Fruit fly (Drosophila melanogaster): ENCODE data around the gene Cp15.
A peak's percentile ranks its signal among the peaks of the same experiment; 100 is the strongest.

The Cp15 gene

dm6 chr3L:8748839-8749238 is 20.6 kb downstream of the Cp15 start (continued):
- TF ChIP-seq Dif (GFP tag; optimal IDR thresholded peaks at IDR 0.05; ENCODE audit: partially characterized antibody) (no peak), Abd-B (GFP tag; optimal IDR thresholded peaks at IDR 0.05) (no peak)

DNA sequence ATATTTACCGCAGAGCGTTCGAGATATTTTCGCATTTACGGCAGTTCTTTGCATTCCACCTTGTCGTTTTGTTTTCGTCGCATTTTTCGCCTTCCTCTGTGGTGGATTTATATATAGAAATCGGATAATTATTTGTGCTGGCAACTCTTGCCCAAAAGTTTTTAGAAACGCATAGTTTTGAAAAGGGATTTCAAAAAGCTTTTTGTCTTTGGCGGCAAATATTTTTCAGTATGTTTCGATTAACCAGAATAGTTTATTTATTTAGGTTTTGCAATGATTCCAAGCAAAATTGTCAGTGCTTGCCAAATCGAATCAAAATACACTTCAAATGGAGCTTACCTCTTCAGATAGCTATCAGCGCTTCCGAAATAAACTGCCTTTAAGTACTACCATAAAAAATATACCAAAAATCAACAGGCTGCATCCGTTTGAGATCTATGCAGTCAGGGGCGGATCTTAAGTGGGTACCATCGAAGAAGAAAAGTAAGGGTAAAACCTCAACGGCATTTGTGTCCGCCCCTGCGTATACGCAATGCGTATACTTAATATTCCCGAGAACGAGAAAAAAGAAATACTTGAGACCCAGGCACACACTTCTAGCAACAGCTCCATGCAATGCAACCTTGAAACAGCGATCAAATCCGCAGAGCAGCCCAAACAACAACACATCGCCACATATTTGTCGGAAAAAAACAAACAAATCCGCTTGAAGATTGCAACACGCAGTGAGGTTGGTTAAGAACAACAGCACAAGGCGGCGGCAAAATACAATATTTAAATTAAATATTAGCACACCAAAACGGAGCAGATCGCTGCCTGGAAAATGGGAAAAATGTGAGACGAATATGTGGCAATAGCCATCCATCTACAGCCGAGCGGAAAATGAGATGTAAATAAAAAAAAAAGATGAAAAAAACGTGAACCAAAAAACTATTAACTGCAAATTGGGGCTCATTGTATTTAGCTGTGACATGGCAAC is 21.7 kb downstream of the Cp15 start, which contains the start of gene CG13306:
TSS of gene CG13306 (minus strand) at position 51 of the 979 bp plus-strand sequence.
- TF ChIP-seq dsf (GFP tag; optimal IDR thresholded peaks at IDR 0.05; ENCODE audit: borderline replicate concordance) (no peak), Sp1 (GFP tag; optimal IDR thresholded peaks at IDR 0.05) (no peak), Hr78 (GFP tag; optimal IDR thresholded peaks at IDR 0.05) (no peak), CG9705 (GFP tag; optimal IDR thresholded peaks at IDR 0.05) (no peak), Myc (optimal IDR thresholded peaks at IDR 0.05) (no peak), psq (GFP tag; optimal IDR thresholded peaks at IDR 0.05) (no peak)

DNA sequence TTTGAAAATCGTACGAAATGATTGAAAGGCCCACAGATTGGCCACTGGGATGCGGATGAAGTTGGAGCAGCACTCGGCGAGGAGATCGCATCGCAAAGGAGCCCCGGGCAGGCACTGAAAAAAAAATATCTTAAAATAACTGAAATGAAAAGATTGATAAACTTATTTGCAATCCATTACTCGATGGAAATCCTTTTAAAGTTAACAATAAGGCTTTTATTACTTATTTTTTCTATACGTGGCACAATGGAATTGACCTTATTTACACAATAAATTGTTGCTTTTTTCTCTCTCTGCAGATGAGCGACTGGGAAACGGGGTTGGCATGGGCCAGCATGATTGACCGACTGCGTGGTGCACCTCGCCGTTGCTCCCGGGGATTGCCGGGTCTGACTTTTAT is 23.0 kb downstream of the Cp15 start:
- TF ChIP-seq sage (GFP tag; optimal IDR thresholded peaks at IDR 0.05): no peak
- no peak for TF ChIP-seq pan (optimal IDR thresholded peaks at IDR 0.05)
- TF ChIP-seq psq (GFP tag; optimal IDR thresholded peaks at IDR 0.05): no peak
- no peak for TF ChIP-seq jim (GFP tag; optimal IDR thresholded peaks at IDR 0.05)
- no peak for TF ChIP-seq woc (GFP tag; optimal IDR thresholded peaks at IDR 0.05)
- no peak for TF ChIP-seq ey (GFP tag; optimal IDR thresholded peaks at IDR 0.05)
- TF ChIP-seq Abd-B (GFP tag; optimal IDR thresholded peaks at IDR 0.05): no peak
- no peak for TF ChIP-seq OdsH (GFP tag; optimal IDR thresholded peaks at IDR 0.05)
- TF ChIP-seq tai (GFP tag; optimal IDR thresholded peaks at IDR 0.05): no peak
- TF ChIP-seq Dfd (GFP tag; optimal IDR thresholded peaks at IDR 0.05): no peak
- no peak for TF ChIP-seq CG32264 (GFP tag; optimal IDR thresholded peaks at IDR 0.05)
- no peak for TF ChIP-seq N (GFP tag; optimal IDR thresholded peaks at IDR 0.05)
- no peak for TF ChIP-seq dsf (GFP tag; optimal IDR thresholded peaks at IDR 0.05; ENCODE audit: borderline replicate concordance)
- TF ChIP-seq h (GFP tag; optimal IDR thresholded peaks at IDR 0.05): no peak
- TF ChIP-seq foxo (GFP tag; optimal IDR thresholded peaks at IDR 0.05): no peak
- no peak for TF ChIP-seq Vsx2 (GFP tag; optimal IDR thresholded peaks at IDR 0.05; ENCODE audit: partially characterized antibody)

dm6 chr3L:8753592-8753991 is 25.3 kb downstream of the Cp15 start, which contains the start of gene Fhos:
Gene Fhos, plus strand, starts transcription at chr3L:8753619.
- TF ChIP-seq foxo (GFP tag; optimal IDR thresholded peaks at IDR 0.05) (no peak), h (GFP tag; optimal IDR thresholded peaks at IDR 0.05) (no peak)

DNA sequence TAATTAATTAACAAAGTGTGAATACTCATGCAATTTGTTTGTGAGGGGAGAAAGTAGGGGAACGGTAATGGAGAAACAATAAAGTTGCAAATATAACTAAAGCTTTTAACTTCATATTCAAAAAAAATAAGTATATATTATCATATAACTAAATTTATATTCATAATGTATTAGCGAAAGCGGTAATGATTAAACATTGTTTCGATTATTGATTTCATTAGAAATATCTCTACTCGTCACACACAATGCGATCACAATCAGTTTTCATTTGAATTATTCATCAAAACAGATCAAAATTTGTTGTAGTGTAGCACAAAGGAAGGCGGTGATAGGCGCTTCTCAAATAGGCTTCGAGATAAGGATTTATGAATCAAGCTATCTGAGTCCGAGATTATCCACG is 27.4 kb downstream of the Cp15 start, which contains the start of gene CG6576:
TSS of gene CG6576 (plus strand) at position 301 of the 400 bp plus-strand sequence.
- TF ChIP-seq foxo (GFP tag; optimal IDR thresholded peaks at IDR 0.05) (no peak), Dfd (GFP tag; optimal IDR thresholded peaks at IDR 0.05) (no peak), Hr78 (GFP tag; optimal IDR thresholded peaks at IDR 0.05) (no peak), Vsx2 (GFP tag; optimal IDR thresholded peaks at IDR 0.05; ENCODE audit: partially characterized antibody) (no peak), fru (GFP tag; optimal IDR thresholded peaks at IDR 0.05) (no peak), tai (GFP tag; optimal IDR thresholded peaks at IDR 0.05) (no peak), brk (GFP tag; optimal IDR thresholded peaks at IDR 0.05) (no peak), lola (GFP tag; optimal IDR thresholded peaks at IDR 0.05) (no peak), dl (GFP tag; optimal IDR thresholded peaks at IDR 0.05; ENCODE audit: insufficient read depth in 1 of 2, partially characterized antibody in 2 of 2) (no peak)

- TF ChIP-seq brk (GFP tag; optimal IDR thresholded peaks at IDR 0.05) (no peak), h (GFP tag; optimal IDR thresholded peaks at IDR 0.05) (peak; percentile 68), OdsH (GFP tag; optimal IDR thresholded peaks at IDR 0.05) (peak; percentile 15), GATAd (GFP tag; optimal IDR thresholded peaks at IDR 0.05) (no peak), Hnf4 (GFP tag; optimal IDR thresholded peaks at IDR 0.05) (no peak), Abd-B (GFP tag; optimal IDR thresholded peaks at IDR 0.05) (no peak), jim (GFP tag; optimal IDR thresholded peaks at IDR 0.05) (no peak), br (GFP tag; optimal IDR thresholded peaks at IDR 0.05) (peak; percentile 36), psq (GFP tag; optimal IDR thresholded peaks at IDR 0.05) (peak; percentile 10), fru (GFP tag; optimal IDR thresholded peaks at IDR 0.05) (peak; percentile 53), Jra (GFP tag; optimal IDR thresholded peaks at IDR 0.05) (no peak), foxo (GFP tag; optimal IDR thresholded peaks at IDR 0.05) (peak in 1 of 2 experiments; percentile 41), rgr (GFP tag; optimal IDR thresholded peaks at IDR 0.05) (peak; percentile 60), ey (GFP tag; optimal IDR thresholded peaks at IDR 0.05) (peak; percentile 61)
These were observed 34.8 kb downstream of the Cp15 start for dm6 chr3L:8763037-8763454.

Measured in whole organism, wandering third instar larva.